Fruit fly (Drosophila melanogaster) whole organism, adult: ENCODE results near the gene Tbc1d15-17.
A peak's percentile ranks its signal among the peaks of the same experiment; 100 is the strongest.

Experiments
- CG11617 ChIP-seq: fragments of 200-800 bp; sonication (Bioruptor generic); optimal IDR thresholded peaks from 2 replicates; lab custom pipeline; 2017; ENCODE audit warnings: mild to moderate bottlenecking, missing biosample characterization, missing genetic modification reagents, missing genetic modification characterization
- CG12768 ChIP-seq: fragments of 200-800 bp; sonication (Bioruptor generic); optimal IDR thresholded peaks from 2 replicates; lab custom pipeline; 2017; ENCODE audit warnings: missing biosample characterization, missing genetic modification characterization, mild to moderate bottlenecking, moderate library complexity, missing genetic modification reagents
- CG14711 ChIP-seq: fragments of 200-800 bp; sonication (Bioruptor generic); optimal IDR thresholded peaks from 2 replicates; lab custom pipeline; 2018; ENCODE audit warnings: missing biosample characterization, mild to moderate bottlenecking, missing genetic modification characterization, moderate library complexity
- CG1620 ChIP-seq: fragments of 200-800 bp; sonication (Bioruptor generic); optimal IDR thresholded peaks from 2 replicates; lab custom pipeline; 2016; ENCODE audit warnings: missing biosample characterization, missing genetic modification characterization
- CG33017 ChIP-seq: fragments of 200-800 bp; sonication (Bioruptor generic); optimal IDR thresholded peaks from 2 replicates; lab custom pipeline; 2018; ENCODE audit warnings: missing biosample characterization, mild to moderate bottlenecking, missing genetic modification characterization, moderate library complexity
- CG5204 ChIP-seq: fragments of 200-800 bp; sonication (Bioruptor generic); optimal IDR thresholded peaks from 2 replicates; lab custom pipeline; 2016; ENCODE audit warnings: missing biosample characterization, missing genetic modification characterization
- CG7045 ChIP-seq: fragments of 200-800 bp; sonication (Bioruptor generic); optimal IDR thresholded peaks from 2 replicates; lab custom pipeline; 2017; ENCODE audit warnings: missing biosample characterization, mild to moderate bottlenecking, missing genetic modification characterization
- CG7101 ChIP-seq: fragments of 200-800 bp; sonication (Bioruptor generic); optimal IDR thresholded peaks from 2 replicates; lab custom pipeline; 2018; ENCODE audit warnings: missing biosample characterization, mild to moderate bottlenecking, missing genetic modification characterization, moderate library complexity
- Clk ChIP-seq: fragments of 200-800 bp; sonication (Bioruptor generic); optimal IDR thresholded peaks from 2 replicates; lab custom pipeline; 2017; ENCODE audit warnings: missing biosample characterization, missing genetic modification characterization
- Crg-1 ChIP-seq: fragments of 200-800 bp; sonication (Bioruptor generic); optimal IDR thresholded peaks from 2 replicates; lab custom pipeline; 2016; ENCODE audit warnings: missing biosample characterization, missing genetic modification characterization
- Hr96 ChIP-seq: fragments of 200-800 bp; sonication (Bioruptor generic); optimal IDR thresholded peaks from 2 replicates; lab custom pipeline; 2016; ENCODE audit warnings: missing biosample characterization, missing genetic modification characterization
- Mnt ChIP-seq: fragments of 200-800 bp; sonication (Bioruptor generic); optimal IDR thresholded peaks from 2 replicates; lab custom pipeline; 2016; ENCODE audit warnings: missing biosample characterization, mild to moderate bottlenecking, missing genetic modification characterization
- bab1 ChIP-seq: fragments of 200-800 bp; sonication (Bioruptor generic); optimal IDR thresholded peaks from 3 replicates; lab custom pipeline; 2019; ENCODE audit warnings: missing biosample characterization, mild to moderate bottlenecking, missing genetic modification characterization, moderate library complexity
- cic ChIP-seq: fragments of 200-800 bp; sonication (Bioruptor generic); optimal IDR thresholded peaks from 2 replicates; lab custom pipeline; 2017; ENCODE audit warnings: missing biosample characterization, mild to moderate bottlenecking, missing genetic modification characterization, moderate library complexity
- cnc ChIP-seq, 2 experiments: fragments of >200 bp; optimal IDR thresholded peaks; 2 replicates each; lab custom pipeline; 2017
- kay ChIP-seq: fragments of 200-800 bp; sonication (Bioruptor generic); peaks from one replicate; lab custom pipeline; 2016; ENCODE audit warnings: missing biosample characterization, missing genetic modification characterization, borderline replicate concordance
- ovo ChIP-seq: fragments of 200-800 bp; sonication (Bioruptor generic); optimal IDR thresholded peaks from 2 replicates; lab custom pipeline; 2016; ENCODE audit warnings: missing biosample characterization, missing genetic modification characterization
- pad ChIP-seq: fragments of 200-800 bp; sonication (Bioruptor generic); optimal IDR thresholded peaks from 3 replicates; lab custom pipeline; 2017; ENCODE audit warnings: missing biosample characterization, missing genetic modification characterization, mild to moderate bottlenecking, moderate library complexity, missing genetic modification reagents
- tj ChIP-seq: fragments of 200-800 bp; sonication (Bioruptor generic); optimal IDR thresholded peaks from 3 replicates; lab custom pipeline; 2017; ENCODE audit warnings: missing biosample characterization, mild to moderate bottlenecking, missing genetic modification characterization, moderate library complexity
- toe ChIP-seq: fragments of 200-800 bp; sonication (Bioruptor generic); optimal IDR thresholded peaks from 2 replicates; lab custom pipeline; 2016; ENCODE audit warnings: missing biosample characterization, missing genetic modification characterization

The Tbc1d15-17 gene

DNA sequence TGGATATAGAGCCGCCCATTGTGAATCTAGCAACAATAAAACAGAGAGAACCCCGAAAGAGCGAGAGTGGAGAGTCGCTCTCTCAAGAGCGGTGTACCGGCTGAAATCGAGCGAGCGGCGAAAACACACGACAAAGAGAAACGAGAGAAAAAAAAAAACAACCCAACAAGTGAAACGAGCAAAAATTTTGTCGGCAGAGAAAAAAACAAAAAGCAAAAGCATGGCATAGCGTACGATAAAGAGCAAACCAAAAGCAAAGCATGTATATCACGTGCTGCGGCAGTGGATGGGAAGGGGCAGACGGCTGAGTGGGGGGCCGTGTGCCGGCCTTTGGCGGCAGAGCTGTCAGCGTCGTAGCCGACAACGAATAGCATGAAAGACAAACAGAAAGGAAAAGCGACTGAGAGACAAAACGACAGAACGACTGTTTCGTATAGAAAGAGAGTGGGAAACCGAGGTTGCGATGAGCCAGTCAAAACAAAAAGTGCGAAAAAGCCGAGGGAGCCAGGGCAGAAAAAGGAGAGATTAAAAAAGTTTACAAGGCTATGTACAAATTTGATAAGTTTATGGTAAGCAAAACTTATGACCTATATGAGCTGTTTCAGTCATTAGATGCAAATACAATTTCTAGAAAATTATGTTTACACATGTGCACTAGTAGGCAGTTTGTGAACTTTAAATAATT is 39.8 kb downstream of the Tbc1d15-17 start:
- TF ChIP-seq CG7101 (tag; lab: Kevin White, UChicago) = no peak
- TF ChIP-seq pad (GFP tag; lab: Kevin White, UChicago) = no peak
- no peak for TF ChIP-seq CG33017
- TF ChIP-seq cnc (optimal IDR thresholded peaks at IDR 0.05; lab: Kevin White, UChicago) = no peak
- peak; percentile 61 for TF ChIP-seq CG11617
- TF ChIP-seq toe (GFP tag; lab: Kevin White, UChicago) = no peak
- no peak for TF ChIP-seq Hr96 (GFP tag; lab: Kevin White, UChicago)
- peak; percentile 2 for TF ChIP-seq Crg-1
- peak; percentile 49 for TF ChIP-seq cic
- TF ChIP-seq ovo (GFP tag; lab: Kevin White, UChicago) = no peak
- no peak for TF ChIP-seq bab1 (GFP tag; lab: Kevin White, UChicago)
- TF ChIP-seq Mnt (GFP tag; lab: Kevin White, UChicago) = peak; percentile 78
- peak; percentile 4 for TF ChIP-seq CG7045 (GFP tag; lab: Kevin White, UChicago)
- no peak for TF ChIP-seq kay (GFP tag; lab: Kevin White, UChicago)
- peak; percentile 21 for TF ChIP-seq CG12768
- peak; percentile 68 for TF ChIP-seq tj

DNA sequence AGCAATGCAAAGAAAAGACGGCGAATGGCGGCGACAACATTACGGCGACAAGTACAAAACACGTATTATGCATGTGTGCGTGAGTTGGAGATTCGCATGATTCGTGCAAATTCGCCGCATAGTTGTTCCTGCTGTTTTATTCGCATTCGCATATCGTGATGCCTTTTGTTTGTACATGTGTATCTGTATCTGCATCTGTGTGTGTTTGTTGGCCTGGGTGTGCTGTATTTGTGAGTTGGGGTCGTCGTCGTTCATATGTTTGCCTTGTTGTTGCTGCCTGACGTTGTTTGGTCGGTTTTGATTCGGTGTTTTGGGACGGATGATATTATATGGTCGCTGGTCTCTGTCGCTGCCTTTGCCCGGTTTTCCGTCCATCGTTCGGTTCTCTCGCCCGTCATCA is 40.5 kb downstream of the Tbc1d15-17 start:
- no peak for TF ChIP-seq CG11617
- peak; percentile 35 for TF ChIP-seq pad (GFP tag; lab: Kevin White, UChicago)

DNA sequence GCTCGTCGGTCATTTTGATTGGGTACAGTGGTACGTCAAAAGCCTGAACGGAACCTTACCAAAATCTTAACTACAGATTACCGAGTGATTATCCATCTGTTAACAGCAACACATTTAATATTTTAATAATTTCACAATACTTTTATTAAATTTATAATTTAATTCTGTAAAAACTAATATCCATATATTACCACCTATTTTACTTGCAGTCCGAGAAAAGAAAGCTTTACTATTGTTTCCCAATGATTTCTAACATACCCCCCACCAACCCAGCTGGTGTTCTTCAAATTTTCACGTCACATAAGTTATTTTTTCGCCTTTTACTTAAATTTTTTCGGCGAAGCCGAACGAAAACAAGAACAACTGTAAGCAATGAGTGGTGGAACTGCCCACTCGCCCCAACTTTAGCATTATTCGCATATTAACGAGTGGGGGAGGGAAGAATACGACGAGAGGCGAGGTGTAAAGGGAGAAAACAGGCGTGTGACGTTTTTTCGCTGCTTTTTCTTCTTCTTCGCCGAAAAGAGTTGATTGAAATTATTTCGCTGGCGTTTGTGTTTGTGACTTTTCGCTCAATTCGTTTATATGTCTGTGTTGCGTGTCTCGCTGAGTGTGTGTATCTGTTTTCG is 41.0 kb downstream of the Tbc1d15-17 start:
- TF ChIP-seq Hr96 (GFP tag; lab: Kevin White, UChicago) (no peak), tj (peak; percentile 67), CG11617 (no peak), CG7101 (tag; lab: Kevin White, UChicago) (peak; percentile 17), bab1 (GFP tag; lab: Kevin White, UChicago) (no peak), Clk (no peak), toe (GFP tag; lab: Kevin White, UChicago) (no peak), CG14711 (tag; lab: Kevin White, UChicago) (peak; percentile 24), CG5204 (GFP tag; lab: Kevin White, UChicago) (no peak), CG1620 (GFP tag; lab: Kevin White, UChicago) (no peak), kay (GFP tag; lab: Kevin White, UChicago) (no peak)

DNA sequence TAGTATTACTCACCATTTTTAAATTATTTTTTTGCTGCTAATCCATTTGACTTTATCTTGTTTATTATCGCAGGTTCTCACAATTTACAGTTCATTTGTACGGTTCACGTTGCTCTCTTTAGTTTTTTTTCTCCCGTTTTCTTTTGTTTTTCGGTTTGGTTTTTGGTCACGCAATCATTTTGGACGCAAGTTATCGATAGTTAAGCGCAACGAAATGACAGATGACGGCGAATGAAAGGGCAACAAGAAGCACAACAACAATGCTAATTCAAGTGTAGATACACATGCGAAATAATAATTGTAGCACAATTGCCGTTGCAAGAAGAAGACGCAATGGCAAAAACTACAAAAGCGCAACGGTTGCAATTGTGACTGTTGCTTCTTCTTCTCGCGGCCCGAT is 41.6 kb downstream of the Tbc1d15-17 start:
- TF ChIP-seq pad (GFP tag; lab: Kevin White, UChicago) (no peak), tj (peak; percentile 72)

DNA sequence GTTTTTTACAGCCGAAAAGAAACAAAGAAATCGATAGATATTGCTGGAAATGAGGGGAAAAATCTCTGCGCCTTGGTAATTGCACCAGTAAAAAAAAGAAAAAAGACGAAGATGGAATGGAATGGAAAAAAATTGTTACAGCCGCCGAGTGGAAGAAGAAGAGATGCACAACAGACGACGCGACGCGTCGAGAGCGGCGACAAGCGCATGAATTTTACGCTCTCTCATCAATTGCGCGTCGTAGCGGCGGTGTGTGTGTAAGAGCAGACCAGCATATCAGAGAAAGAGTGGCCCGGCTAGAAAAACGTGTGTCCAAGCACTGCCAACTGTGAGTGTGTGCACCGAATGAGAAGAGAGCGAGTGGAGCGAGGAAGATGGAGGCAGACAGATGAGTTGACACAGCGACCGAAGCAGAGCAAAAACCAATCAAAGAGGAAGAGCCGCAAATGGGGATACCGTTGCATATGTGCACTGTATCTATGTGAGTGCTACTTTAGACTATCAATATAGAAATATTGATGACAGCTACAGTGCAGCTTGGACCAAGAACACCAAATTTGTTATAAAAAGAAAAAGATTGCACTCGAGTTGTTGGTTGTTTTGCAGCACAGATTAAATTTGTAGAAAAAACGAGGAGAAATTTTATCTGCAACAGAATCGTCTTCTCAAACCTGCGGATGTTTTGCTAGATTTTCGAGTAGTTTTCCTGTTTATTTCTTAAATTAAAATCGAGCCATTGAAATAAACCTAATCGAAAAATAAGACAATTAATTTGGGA is 42.3 kb downstream of the Tbc1d15-17 start:
- TF ChIP-seq CG7101 (tag; lab: Kevin White, UChicago) (peak; percentile 21), CG33017 (peak; percentile 11), CG7045 (GFP tag; lab: Kevin White, UChicago) (peak; percentile 60), Crg-1 (peak; percentile 22), cic (peak; percentile 32), tj (peak; percentile 25), kay (GFP tag; lab: Kevin White, UChicago) (no peak), Mnt (GFP tag; lab: Kevin White, UChicago) (peak; percentile 32), Clk (no peak), pad (GFP tag; lab: Kevin White, UChicago) (peak; percentile 76), toe (GFP tag; lab: Kevin White, UChicago) (no peak), CG14711 (tag; lab: Kevin White, UChicago) (peak; percentile 35), ovo (GFP tag; lab: Kevin White, UChicago) (peak; percentile 18), CG5204 (GFP tag; lab: Kevin White, UChicago) (no peak), CG1620 (GFP tag; lab: Kevin White, UChicago) (no peak), Hr96 (GFP tag; lab: Kevin White, UChicago) (peak; percentile 7), CG12768 (peak; percentile 28), cnc (optimal IDR thresholded peaks at IDR 0.05; lab: Kevin White, UChicago) (no peak), bab1 (GFP tag; lab: Kevin White, UChicago) (no peak), CG11617 (no peak)

DNA sequence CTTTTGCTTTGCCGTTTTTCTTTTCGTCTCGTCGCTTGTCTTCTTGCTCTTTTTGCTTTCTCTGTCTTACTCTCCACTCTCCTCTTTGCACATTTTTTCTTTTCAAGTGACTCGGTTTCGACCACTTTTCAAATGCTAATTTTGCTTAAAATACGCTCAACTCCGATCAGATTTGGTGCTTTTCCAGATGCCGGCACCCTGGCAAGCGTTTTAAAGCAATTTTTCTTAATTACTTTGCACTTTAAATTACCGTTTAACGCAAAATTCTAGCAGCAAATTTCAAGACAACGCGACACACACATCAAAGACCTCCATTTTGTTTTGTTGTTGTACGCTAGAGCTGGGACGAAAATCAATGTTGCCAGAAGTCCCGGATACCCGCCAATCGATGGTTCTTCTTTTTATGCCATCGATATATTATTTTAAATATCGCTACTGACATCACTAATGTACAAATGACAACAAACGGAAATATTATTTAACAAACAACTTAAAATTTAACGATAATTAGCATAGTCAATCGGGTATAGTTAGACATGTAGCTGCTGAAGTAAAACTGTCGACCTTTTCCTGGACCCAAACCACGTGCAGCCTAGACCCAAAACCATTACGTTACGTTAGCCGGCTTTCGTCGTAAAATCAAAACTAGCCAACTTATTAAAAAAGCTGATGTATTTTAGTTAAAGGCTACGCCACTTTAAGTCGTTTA is 43.7 kb downstream of the Tbc1d15-17 start, which contains the start of gene kis:
Gene kis (minus strand): TSS at position 317 of the 709 bp plus-strand sequence.
- TF ChIP-seq Clk = peak; percentile 9
- no peak for TF ChIP-seq cic
- peak; percentile 46 for TF ChIP-seq CG33017
- no peak for TF ChIP-seq CG14711 (tag; lab: Kevin White, UChicago)
- TF ChIP-seq Hr96 (GFP tag; lab: Kevin White, UChicago) = peak; percentile 56
- peak; percentile 23 for TF ChIP-seq pad (GFP tag; lab: Kevin White, UChicago)
- no peak for TF ChIP-seq cnc (optimal IDR thresholded peaks at IDR 0.05; lab: Kevin White, UChicago)
- TF ChIP-seq CG1620 (GFP tag; lab: Kevin White, UChicago) = peak; percentile 64
- TF ChIP-seq CG11617 = peak; percentile 46
- no peak for TF ChIP-seq toe (GFP tag; lab: Kevin White, UChicago)
- no peak for TF ChIP-seq kay (GFP tag; lab: Kevin White, UChicago)
- TF ChIP-seq Mnt (GFP tag; lab: Kevin White, UChicago) = peak; percentile 75
- TF ChIP-seq CG7101 (tag; lab: Kevin White, UChicago) = peak; percentile 25
- peak; percentile 8 for TF ChIP-seq CG12768
- no peak for TF ChIP-seq CG5204 (GFP tag; lab: Kevin White, UChicago)
- TF ChIP-seq ovo (GFP tag; lab: Kevin White, UChicago) = no peak
- peak; percentile 34 for TF ChIP-seq Crg-1
- no peak for TF ChIP-seq tj
- peak; percentile 24 for TF ChIP-seq CG7045 (GFP tag; lab: Kevin White, UChicago)
- TF ChIP-seq bab1 (GFP tag; lab: Kevin White, UChicago) = peak; percentile 75
